Fruit fly (Drosophila melanogaster): ENCODE data around the gene inaF-D.
A peak's percentile ranks its signal among the peaks of the same experiment; 100 is the strongest.

inaF-D gene

dm6 chrX:11678539-11679040, 50.3 kb downstream of the inaF-D start, which contains the start of the genes Vlet and bif (continued):
- TF ChIP-seq MTF-1 (GFP tag; optimal IDR thresholded peaks at IDR 0.05; ENCODE audit: borderline replicate concordance) = no peak
- TF ChIP-seq sima (GFP tag; optimal IDR thresholded peaks at IDR 0.05) = no peak
- TF ChIP-seq tio (GFP tag; optimal IDR thresholded peaks at IDR 0.05) = peak; percentile 76
- peak; percentile 69 for TF ChIP-seq Fer3 (tag; optimal IDR thresholded peaks at IDR 0.05)
- no peak for TF ChIP-seq kah (GFP tag; optimal IDR thresholded peaks at IDR 0.05)
- TF ChIP-seq CG3838 (GFP tag; optimal IDR thresholded peaks at IDR 0.05) = no peak
- peak; percentile 23 for TF ChIP-seq Bdp1 (GFP tag; optimal IDR thresholded peaks at IDR 0.05)
- TF ChIP-seq CG18599 (GFP tag; optimal IDR thresholded peaks at IDR 0.05) = peak; percentile 71
- peak; percentile 45; the same call in 2 of the 3 replicates for TF ChIP-seq dysf (GFP tag; IDR thresholded peaks at IDR 0.05)
- TF ChIP-seq crp (GFP tag; optimal IDR thresholded peaks at IDR 0.05) = no peak
- TF ChIP-seq CG8290 (GFP tag; optimal IDR thresholded peaks at IDR 0.05) = peak; percentile 34
- peak in 1 of 2 experiments; percentile 25 for TF ChIP-seq CG8290 (tag; optimal IDR thresholded peaks at IDR 0.05)
- TF ChIP-seq bsh (GFP tag; optimal IDR thresholded peaks at IDR 0.05) = peak in 1 of 2 experiments; percentile 58
- no peak for TF ChIP-seq fd102C (GFP tag; optimal IDR thresholded peaks at IDR 0.05)
- TF ChIP-seq schlank (tag; optimal IDR thresholded peaks at IDR 0.05) = no peak
- TF ChIP-seq CG17912 (GFP tag; optimal IDR thresholded peaks at IDR 0.05) = no peak
- TF ChIP-seq klu (GFP tag; IDR thresholded peaks at IDR 0.05) = peak; percentile 43; the same call in 1 of the 2 replicates
- TF ChIP-seq ERR (GFP tag; optimal IDR thresholded peaks at IDR 0.05) = no peak
- no peak for TF ChIP-seq B-H1 (GFP tag; IDR thresholded peaks at IDR 0.05)
- peak; percentile 38 for TF ChIP-seq tap (tag; optimal IDR thresholded peaks at IDR 0.05)
- TF ChIP-seq Dip2 (GFP tag; IDR thresholded peaks at IDR 0.05) = no peak
- TF ChIP-seq CG11085 (GFP tag; IDR thresholded peaks at IDR 0.05) = no peak
- TF ChIP-seq HLH3B (GFP tag; IDR thresholded peaks at IDR 0.05) = peak; percentile 41; the same call in 1 of the 2 replicates
- no peak for TF ChIP-seq CG1832 (GFP tag; optimal IDR thresholded peaks at IDR 0.05)
- TF ChIP-seq Pdp1 (GFP tag; optimal IDR thresholded peaks at IDR 0.05) = peak in 1 of 2 experiments; percentile 18
- TF ChIP-seq CG14667 (GFP tag; IDR thresholded peaks at IDR 0.05) = peak; percentile 41; the same call in 1 of the 2 replicates
- TF ChIP-seq Lim3 (GFP tag; IDR thresholded peaks at IDR 0.05) = no peak
- TF ChIP-seq CG11560 (tag; IDR thresholded peaks at IDR 0.05) = peak; percentile 61; the same call in 2 of the 3 replicates
- TF ChIP-seq CG32772 (GFP tag; IDR thresholded peaks at IDR 0.05) = peak; percentile 59; the same call in 1 of the 2 replicates
- TF ChIP-seq CG32767 (GFP tag; IDR thresholded peaks at IDR 0.05) = no peak
- TF ChIP-seq Max (GFP tag; optimal IDR thresholded peaks at IDR 0.05) = peak; percentile 31
- TF ChIP-seq CG12104 (GFP tag; optimal IDR thresholded peaks at IDR 0.05) = peak; percentile 41
- TF ChIP-seq CG18476 (GFP tag; optimal IDR thresholded peaks at IDR 0.05) = peak; percentile 19
- TF ChIP-seq en (GFP tag; optimal IDR thresholded peaks at IDR 0.05) = no peak
- TF ChIP-seq Antp (GFP tag; optimal IDR thresholded peaks at IDR 0.05) = peak; percentile 49
- TF ChIP-seq kni (GFP tag; optimal IDR thresholded peaks at IDR 0.05) = no peak
- no peak for TF ChIP-seq CG9797 (GFP tag; optimal IDR thresholded peaks at IDR 0.05)
- TF ChIP-seq CG4820 (GFP tag; optimal IDR thresholded peaks at IDR 0.05) = peak; percentile 46
- peak; percentile 18; the same call in 1 of the 3 replicates for TF ChIP-seq CG7357 (GFP tag; IDR thresholded peaks at IDR 0.05)
- peak; percentile 69 for TF ChIP-seq amos (GFP tag; IDR thresholded peaks at IDR 0.05; ENCODE audit: partially characterized antibody)
- TF ChIP-seq salm (tag; optimal IDR thresholded peaks at IDR 0.05) = no peak
- peak; percentile 40 for TF ChIP-seq CG11723 (GFP tag; optimal IDR thresholded peaks at IDR 0.05)
- 0 out of 2 replicates have a peak, but pooled peaks have one; percentile 49 for TF ChIP-seq ato (GFP tag; IDR thresholded peaks at IDR 0.05; ENCODE audit: partially characterized antibody)
- TF ChIP-seq row (GFP tag; IDR thresholded peaks at IDR 0.05) = peak; percentile 76
- TF ChIP-seq CG7839 (tag; optimal IDR thresholded peaks at IDR 0.05) = peak; percentile 72
- peak; percentile 40 for TF ChIP-seq gsb-n (tag; optimal IDR thresholded peaks at IDR 0.05)
- no peak for TF ChIP-seq slp2 (GFP tag; optimal IDR thresholded peaks at IDR 0.05)
- peak; percentile 41 for TF ChIP-seq ATbp (GFP tag; optimal IDR thresholded peaks at IDR 0.05)
- no peak for TF ChIP-seq scrt (GFP tag; optimal IDR thresholded peaks at IDR 0.05)
- peak; percentile 56 for TF ChIP-seq unpg (GFP tag; optimal IDR thresholded peaks at IDR 0.05)

Measured in whole organism, embryonic.